Fruit fly (Drosophila melanogaster): ENCODE measurements around the gene eIF5.
A peak's percentile ranks its signal among the peaks of the same experiment; 100 is the strongest.

eIF5 gene

dm6 chrX:15940105-15940955, 51.4 kb downstream of the eIF5 start, which contains the start of gene Stim (continued):
- TF ChIP-seq CG15073 (GFP tag; optimal IDR thresholded peaks at IDR 0.05), result no peak
- TF ChIP-seq HLH4C (GFP tag; IDR thresholded peaks at IDR 0.05; ENCODE audit: partially characterized antibody), result no peak
- TF ChIP-seq Mad (GFP tag; optimal IDR thresholded peaks at IDR 0.05), result no peak
- no peak for TF ChIP-seq Neu2 (GFP tag; optimal IDR thresholded peaks at IDR 0.05; ENCODE audit: borderline replicate concordance)
- TF ChIP-seq row (GFP tag; IDR thresholded peaks at IDR 0.05), result no peak
- no peak for TF ChIP-seq zen (tag; optimal IDR thresholded peaks at IDR 0.05)
- no peak for TF ChIP-seq Drgx (GFP tag; IDR thresholded peaks at IDR 0.05)
- TF ChIP-seq CG7987 (GFP tag; optimal IDR thresholded peaks at IDR 0.05), result no peak
- TF ChIP-seq otp (GFP tag; IDR thresholded peaks at IDR 0.05), result no peak
- no peak for TF ChIP-seq CG11247 (GFP tag; IDR thresholded peaks at IDR 0.05)
- TF ChIP-seq wdn (GFP tag; IDR thresholded peaks at IDR 0.05), result no peak
- no peak for TF ChIP-seq gsb-n (tag; optimal IDR thresholded peaks at IDR 0.05)
- no peak for TF ChIP-seq CG9876 (GFP tag; optimal IDR thresholded peaks at IDR 0.05)
- TF ChIP-seq pb (GFP tag; optimal IDR thresholded peaks at IDR 0.05), result no peak
- TF ChIP-seq CG2712 (tag; optimal IDR thresholded peaks at IDR 0.05), result no peak
- TF ChIP-seq Mes4 (GFP tag; optimal IDR thresholded peaks at IDR 0.05), result no peak
- TF ChIP-seq CG13123 (GFP tag; optimal IDR thresholded peaks at IDR 0.05), result no peak
- TF ChIP-seq CG31365 (tag; optimal IDR thresholded peaks at IDR 0.05), result no peak
- no peak for TF ChIP-seq CG9437 (GFP tag; optimal IDR thresholded peaks at IDR 0.05)
- TF ChIP-seq kay (GFP tag; optimal IDR thresholded peaks at IDR 0.05), result no peak
- TF ChIP-seq cwo (GFP tag; optimal IDR thresholded peaks at IDR 0.05), result no peak
- TF ChIP-seq Stat92E (GFP tag; optimal IDR thresholded peaks at IDR 0.05), result no peak
- TF ChIP-seq D (optimal IDR thresholded peaks at IDR 0.05), result no peak
- no peak for TF ChIP-seq D (GFP tag; optimal IDR thresholded peaks at IDR 0.05)
- TF ChIP-seq tgo (GFP tag; IDR thresholded peaks at IDR 0.05), result no peak
- peak; percentile 41; the same call in 1 of the 2 replicates for TF ChIP-seq Dref (GFP tag; IDR thresholded peaks at IDR 0.05)
- TF ChIP-seq gfzf (GFP tag; optimal IDR thresholded peaks at IDR 0.05), result peak; percentile 57
- TF ChIP-seq CG17829 (tag; optimal IDR thresholded peaks at IDR 0.05), result no peak
- no peak for TF ChIP-seq CG13775 (GFP tag; optimal IDR thresholded peaks at IDR 0.05)
- TF ChIP-seq dmrt99B (tag; optimal IDR thresholded peaks at IDR 0.05), result no peak
- no peak for TF ChIP-seq CG4820 (GFP tag; optimal IDR thresholded peaks at IDR 0.05)
- TF ChIP-seq sens (GFP tag), result peak; percentile 1
- no peak for TF ChIP-seq Awh (GFP tag; IDR thresholded peaks at IDR 0.05)
- TF ChIP-seq BEAF-32 (GFP tag; optimal IDR thresholded peaks at IDR 0.05), result peak; percentile 30
- TF ChIP-seq ranshi (GFP tag; IDR thresholded peaks at IDR 0.05), result no peak
- no peak for TF ChIP-seq CG15601 (tag; optimal IDR thresholded peaks at IDR 0.05)
- TF ChIP-seq NFAT (GFP tag; IDR thresholded peaks at IDR 0.05), result no peak
- no peak for TF ChIP-seq wor (GFP tag; IDR thresholded peaks at IDR 0.05)
- no peak for TF ChIP-seq twi (tag; optimal IDR thresholded peaks at IDR 0.05)
- no peak for TF ChIP-seq Gsc (GFP tag; IDR thresholded peaks at IDR 0.05)
- TF ChIP-seq H2.0 (GFP tag; IDR thresholded peaks at IDR 0.05), result no peak
- no peak for TF ChIP-seq CG6791 (GFP tag; IDR thresholded peaks at IDR 0.05; ENCODE audit: partially characterized antibody)
- TF ChIP-seq sna (GFP tag; IDR thresholded peaks at IDR 0.05; ENCODE audit: partially characterized antibody), result no peak
- TF ChIP-seq Meics (GFP tag; optimal IDR thresholded peaks at IDR 0.05), result no peak
- TF ChIP-seq jumu (GFP tag; optimal IDR thresholded peaks at IDR 0.05), result no peak
- TF ChIP-seq CG5245 (GFP tag; optimal IDR thresholded peaks at IDR 0.05), result no peak
- no peak for TF ChIP-seq ewg (GFP tag; optimal IDR thresholded peaks at IDR 0.05)
- TF ChIP-seq CG7357 (GFP tag; IDR thresholded peaks at IDR 0.05), result peak; percentile 89
- no peak for TF ChIP-seq ab (GFP tag; optimal IDR thresholded peaks at IDR 0.05)
- no peak for TF ChIP-seq ERR (GFP tag; optimal IDR thresholded peaks at IDR 0.05)

Data from whole organism, embryonic.